Worm (Caenorhabditis elegans): ENCODE data around the gene T09F3.7.

DNA sequence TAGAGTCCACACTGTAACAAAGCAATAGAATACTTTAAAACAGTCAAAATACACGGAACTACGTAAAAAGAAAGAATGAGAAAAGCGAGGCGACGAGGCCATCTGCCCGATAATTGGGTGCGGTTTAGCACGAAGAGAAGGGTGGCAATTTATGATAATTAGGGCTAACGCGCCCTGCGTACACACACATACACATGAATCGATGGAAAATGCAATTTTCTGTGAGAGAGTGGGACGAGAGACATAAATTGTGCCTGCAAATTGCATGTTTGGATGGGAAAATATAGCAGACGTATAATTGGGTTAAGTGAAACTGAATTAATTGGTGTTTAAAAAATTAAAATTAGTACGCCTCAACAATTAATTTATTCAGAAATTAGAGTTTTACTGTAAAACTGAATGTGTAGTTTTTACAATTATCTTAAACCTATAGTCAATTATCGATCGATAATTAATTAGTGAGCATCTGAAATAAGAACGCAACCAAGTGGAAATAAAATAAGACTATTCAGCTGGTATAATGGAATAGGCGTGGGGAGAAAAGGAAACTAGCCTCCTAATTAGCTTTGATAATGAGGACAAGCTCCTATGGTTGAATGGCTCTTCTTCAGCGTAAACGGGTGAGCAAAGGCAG is 17.3 kb upstream of the T09F3.7 start:
- TF ChIP-seq egl-27 (tag; optimal IDR thresholded peaks at IDR 0.05) (no peak), elt-3 (tag; optimal IDR thresholded peaks at IDR 0.05) (no peak), snpc-4 (tag; optimal IDR thresholded peaks at IDR 0.05) (no peak), nhr-23 (tag; optimal IDR thresholded peaks at IDR 0.05) (no peak), sem-4 (tag; optimal IDR thresholded peaks at IDR 0.05) (peak; percentile 58), fos-1 (tag; optimal IDR thresholded peaks at IDR 0.05) (no peak), nhr-11 (tag; optimal IDR thresholded peaks at IDR 0.05) (no peak), aly-2 (tag; optimal IDR thresholded peaks at IDR 0.05) (no peak), gmeb-1 (tag; optimal IDR thresholded peaks at IDR 0.05) (no peak), lsy-2 (tag; optimal IDR thresholded peaks at IDR 0.05) (peak in 1 of 2 experiments; percentile 5), R02D3.7 (tag; optimal IDR thresholded peaks at IDR 0.05) (no peak), nhr-12 (tag; optimal IDR thresholded peaks at IDR 0.05) (no peak)
